Worm (Caenorhabditis elegans) whole organism, mixed stage, embryonic: ENCODE measurements around the gene H04M03.11.

Experiments
- bed-3 ChIP-seq: fragments of 200-800 bp; sonication (Bioruptor generic); optimal IDR thresholded peaks from 3 replicates; lab custom pipeline; 2018; ENCODE audit warnings: mild to moderate bottlenecking, missing genetic modification characterization, moderate library complexity, missing compliant biosample characterization
- blmp-1 ChIP-seq: fragments of 150-350 bp; optimal IDR thresholded peaks from 2 replicates; lab custom pipeline; 2014; ENCODE audit warnings: missing biosample characterization, missing genetic modification characterization
- ceh-83 ChIP-seq: fragments of 200-800 bp; sonication (Bioruptor generic); optimal IDR thresholded peaks from 2 replicates; lab custom pipeline; 2018; ENCODE audit warnings: mild to moderate bottlenecking, missing genetic modification characterization, missing compliant biosample characterization
- ces-1 ChIP-seq: fragments of 150-350 bp; optimal IDR thresholded peaks from 2 replicates; lab custom pipeline; 2014; ENCODE audit warnings: missing biosample characterization, missing genetic modification reagents, missing genetic modification characterization
- elt-3 ChIP-seq: fragments of 150-350 bp; optimal IDR thresholded peaks from 2 replicates; lab custom pipeline; 2014; ENCODE audit warnings: missing biosample characterization, missing genetic modification characterization
- lin-32 ChIP-seq: fragments of 200-800 bp; sonication (Bioruptor generic); optimal IDR thresholded peaks from 2 replicates; lab custom pipeline; 2018; ENCODE audit warnings: mild to moderate bottlenecking, missing genetic modification characterization, missing compliant biosample characterization
- lsy-2 ChIP-seq: fragments of 150-350 bp; optimal IDR thresholded peaks from 2 replicates; lab custom pipeline; 2014; ENCODE audit warnings: missing biosample characterization, missing genetic modification characterization
- nhr-2 ChIP-seq: fragments of 150-350 bp; optimal IDR thresholded peaks from 2 replicates; lab custom pipeline; 2014; ENCODE audit warnings: missing biosample characterization, missing genetic modification characterization
- pha-4 ChIP-seq: fragments of 150-350 bp; optimal IDR thresholded peaks from 2 replicates; lab custom pipeline; 2018; ENCODE audit warnings: missing biosample characterization, missing genetic modification reagents, missing genetic modification characterization
- sptf-1 ChIP-seq: sonication (generic microtip); optimal IDR thresholded peaks from 2 replicates; lab custom pipeline; 2017; ENCODE audit warnings: mild to moderate bottlenecking, missing genetic modification characterization, moderate library complexity, missing compliant biosample characterization
- unc-39 ChIP-seq: fragments of 150-350 bp; optimal IDR thresholded peaks from 2 replicates; lab custom pipeline; 2014; ENCODE audit warnings: missing biosample characterization, missing genetic modification characterization
- unc-62 ChIP-seq: fragments of 150-350 bp; optimal IDR thresholded peaks from 2 replicates; lab custom pipeline; 2014; ENCODE audit warnings: missing biosample characterization, missing genetic modification reagents, missing genetic modification characterization
- zip-8 ChIP-seq: fragments of 150-350 bp; optimal IDR thresholded peaks from 2 replicates; lab custom pipeline; 2014; ENCODE audit warnings: missing biosample characterization, missing genetic modification characterization
- ztf-11 ChIP-seq: fragments of 150-350 bp; optimal IDR thresholded peaks from 2 replicates; lab custom pipeline; 2014; ENCODE audit warnings: missing biosample characterization, missing genetic modification characterization

DNA sequence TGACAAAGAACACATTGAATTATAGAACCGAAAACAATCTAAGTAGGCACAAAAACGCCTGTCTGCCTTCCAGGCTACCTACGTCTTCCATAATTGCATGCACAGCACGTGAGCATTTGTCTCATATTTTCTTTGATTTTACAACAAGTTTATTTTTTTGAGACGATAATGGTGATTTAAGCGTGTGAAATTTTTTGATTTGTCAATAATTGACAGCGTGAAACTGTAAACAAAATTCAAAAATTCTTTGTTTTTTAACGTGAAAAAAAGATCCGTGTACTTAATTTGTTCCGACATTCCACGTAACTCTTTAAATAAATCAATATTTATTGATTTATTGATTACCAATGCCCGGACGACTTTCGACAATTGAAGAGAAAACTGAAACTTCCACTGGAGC, 32.6 kb upstream of the H04M03.11 start, which contains the start of gene dhhc-13:
- no peak for TF ChIP-seq pha-4 (tag; lab: Kevin White, UChicago)
- TF ChIP-seq ztf-11: no peak
- TF ChIP-seq bed-3 (GFP tag; lab: Kevin White, UChicago): no peak
- no peak for TF ChIP-seq unc-39 (tag; lab: Kevin White, UChicago)
- no peak for TF ChIP-seq sptf-1 (tag; lab: Kevin White, UChicago)
- TF ChIP-seq nhr-2 (tag; lab: Kevin White, UChicago): no peak
- TF ChIP-seq unc-62 (GFP tag; lab: Kevin White, UChicago): no peak
- TF ChIP-seq elt-3 (tag; lab: Kevin White, UChicago): no peak
- no peak for TF ChIP-seq zip-8 (tag; lab: Kevin White, UChicago)
- no peak for TF ChIP-seq ceh-83 (GFP tag; lab: Kevin White, UChicago)
- TF ChIP-seq ces-1: no peak
- no peak for TF ChIP-seq lsy-2 (tag; lab: Kevin White, UChicago)
- no peak for TF ChIP-seq blmp-1 (tag; lab: Kevin White, UChicago)
- TF ChIP-seq lin-32 (GFP tag; lab: Kevin White, UChicago): no peak
